Worm (Caenorhabditis elegans) whole organism, L3 larva: ENCODE data around the gene baf-1.

ENCODE experiments used
- R02D3.7 ChIP-seq: fragments of 150-350 bp; optimal IDR thresholded peaks from 2 replicates; lab custom pipeline; 2014; ENCODE audit warnings: missing biosample characterization, missing genetic modification characterization
- ZK546.5 ChIP-seq: sonication (generic microtip); optimal IDR thresholded peaks from 2 replicates; lab custom pipeline; 2017; ENCODE audit warnings: missing biosample characterization, missing genetic modification characterization
- aly-2 ChIP-seq: fragments of 150-350 bp; optimal IDR thresholded peaks from 2 replicates; lab custom pipeline; 2014; ENCODE audit warnings: missing biosample characterization, missing genetic modification characterization
- ceh-28 ChIP-seq: fragments of 150-350 bp; optimal IDR thresholded peaks from 2 replicates; lab custom pipeline; 2014; ENCODE audit warnings: missing biosample characterization, missing genetic modification reagents, missing genetic modification characterization
- ceh-9 ChIP-seq: sonication (generic microtip); optimal IDR thresholded peaks from 2 replicates; lab custom pipeline; 2018; ENCODE audit warnings: missing biosample characterization, missing genetic modification characterization
- daf-12 ChIP-seq: fragments of 150-350 bp; optimal IDR thresholded peaks from 2 replicates; lab custom pipeline; 2014; ENCODE audit warnings: missing biosample characterization, missing genetic modification reagents, missing genetic modification characterization
- egl-27 ChIP-seq: sonication (generic microtip); optimal IDR thresholded peaks from 4 replicates; lab custom pipeline; 2017; ENCODE audit warnings: missing biosample characterization, missing genetic modification reagents, missing genetic modification characterization
- elt-1 ChIP-seq: fragments of 150-350 bp; optimal IDR thresholded peaks from 2 replicates; lab custom pipeline; 2014; ENCODE audit warnings: missing biosample characterization, missing genetic modification characterization
- elt-2 ChIP-seq: sonication (generic microtip); optimal IDR thresholded peaks from 2 replicates; lab custom pipeline; 2016; ENCODE audit warnings: missing genetic modification reagents, mild to moderate bottlenecking, missing genetic modification characterization, missing compliant biosample characterization
- eor-1 ChIP-seq, 2 experiments: fragments of 150-350 bp; optimal IDR thresholded peaks; 2 replicates each; lab custom pipeline; 2014 to 2018; ENCODE audit warnings: missing biosample characterization in 2 of 2, missing genetic modification characterization in 2 of 2
- fkh-10 ChIP-seq: sonication (generic microtip); optimal IDR thresholded peaks from 2 replicates; lab custom pipeline; 2017; ENCODE audit warnings: missing biosample characterization, missing genetic modification reagents, missing genetic modification characterization
- fos-1 ChIP-seq: fragments of 150-350 bp; optimal IDR thresholded peaks from 2 replicates; lab custom pipeline; 2014; ENCODE audit warnings: missing biosample characterization, missing genetic modification characterization
- hmg-11 ChIP-seq: sonication (generic microtip); optimal IDR thresholded peaks from 2 replicates; lab custom pipeline; 2016; ENCODE audit warnings: missing genetic modification characterization, missing compliant biosample characterization
- nfya-1 ChIP-seq: sonication (generic microtip); optimal IDR thresholded peaks from 2 replicates; lab custom pipeline; 2017; ENCODE audit warnings: missing genetic modification characterization, mild to moderate bottlenecking, missing compliant biosample characterization, antibody characterized with exemption, moderate library complexity; ENCODE audit not compliant: insufficient read depth
- nhr-11 ChIP-seq: fragments of 150-350 bp; optimal IDR thresholded peaks from 2 replicates; lab custom pipeline; 2014; ENCODE audit warnings: missing biosample characterization, missing genetic modification characterization
- nhr-12 ChIP-seq: fragments of 150-350 bp; optimal IDR thresholded peaks from 2 replicates; lab custom pipeline; 2014; ENCODE audit warnings: missing biosample characterization, missing genetic modification characterization
- nhr-23 ChIP-seq: fragments of 150-350 bp; optimal IDR thresholded peaks from 2 replicates; lab custom pipeline; 2014; ENCODE audit warnings: missing biosample characterization, missing genetic modification reagents, missing genetic modification characterization
- nhr-237 ChIP-seq: fragments of 150-350 bp; optimal IDR thresholded peaks from 2 replicates; lab custom pipeline; 2014; ENCODE audit warnings: missing biosample characterization, missing genetic modification characterization
- nhr-28 ChIP-seq: fragments of 150-350 bp; optimal IDR thresholded peaks from 2 replicates; lab custom pipeline; 2014; ENCODE audit warnings: missing biosample characterization, missing genetic modification characterization
- nhr-43 ChIP-seq: sonication (generic microtip); optimal IDR thresholded peaks from 2 replicates; lab custom pipeline; 2016; ENCODE audit warnings: mild to moderate bottlenecking, missing genetic modification characterization, missing compliant biosample characterization; ENCODE audit not compliant: poor library complexity, severe bottlenecking
- nhr-67 ChIP-seq: fragments of 150-350 bp; optimal IDR thresholded peaks from 2 replicates; lab custom pipeline; 2014; ENCODE audit warnings: missing biosample characterization, missing genetic modification characterization
- nhr-77 ChIP-seq: fragments of 150-350 bp; optimal IDR thresholded peaks from 2 replicates; lab custom pipeline; 2014; ENCODE audit warnings: missing biosample characterization, missing genetic modification characterization
- snpc-4 ChIP-seq: fragments of 150-350 bp; optimal IDR thresholded peaks from 2 replicates; lab custom pipeline; 2014; ENCODE audit warnings: missing biosample characterization, missing genetic modification characterization

baf-1 gene

DNA sequence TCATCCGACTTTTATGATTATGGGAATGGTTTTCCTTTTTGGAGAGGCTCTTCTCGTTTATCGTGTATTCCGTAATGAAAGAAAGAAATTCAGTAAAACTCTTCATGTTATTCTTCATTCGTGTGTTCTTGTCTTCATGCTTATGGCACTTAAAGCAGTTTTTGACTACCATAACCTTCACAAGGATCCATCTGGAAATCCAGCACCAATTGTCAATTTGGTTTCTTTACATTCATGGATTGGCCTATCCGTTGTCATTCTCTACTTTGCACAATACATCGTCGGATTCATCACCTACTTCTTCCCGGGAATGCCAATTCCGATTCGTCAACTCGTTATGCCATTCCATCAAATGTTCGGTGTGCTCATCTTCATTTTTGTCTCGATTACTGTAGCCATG is 44.4 kb downstream of the baf-1 start:
- TF ChIP-seq fkh-10 = no peak
- no peak for TF ChIP-seq nhr-237 (tag; lab: Kevin White, UChicago)
- no peak for TF ChIP-seq aly-2 (tag; lab: Kevin White, UChicago)
- no peak for TF ChIP-seq elt-2 (tag; lab: Kevin White, UChicago)
- TF ChIP-seq nhr-11 = no peak
- no peak for TF ChIP-seq nhr-12 (tag; lab: Kevin White, UChicago)
- TF ChIP-seq, all 47 proteins: peak for 0

DNA sequence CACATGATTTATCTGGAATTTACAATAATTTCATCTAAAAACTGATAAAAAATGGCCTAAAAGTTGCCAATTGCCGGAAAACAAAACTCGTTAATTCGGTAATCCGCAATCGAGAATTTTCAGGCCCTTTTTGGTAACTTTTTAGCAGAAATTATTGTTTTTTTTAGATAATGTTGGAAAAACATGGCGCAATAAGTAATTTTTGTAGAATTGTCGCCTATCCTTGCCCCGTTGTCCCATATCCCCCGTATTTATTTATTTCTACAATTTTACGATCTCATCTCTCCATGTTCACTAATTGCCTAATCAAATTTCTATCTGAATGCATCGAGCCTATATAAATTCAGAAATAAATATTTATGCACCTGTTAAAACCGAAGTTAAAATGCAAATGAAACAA is 45.7 kb downstream of the baf-1 start:
- TF ChIP-seq nhr-43 (tag; lab: Kevin White, UChicago) (no peak), nfya-1 (tag; lab: Kevin White, UChicago) (no peak), daf-12 (tag; lab: Kevin White, UChicago) (no peak), fos-1 (tag; lab: Kevin White, UChicago) (no peak), ceh-28 (tag; lab: Kevin White, UChicago) (no peak), snpc-4 (tag; lab: Kevin White, UChicago) (no peak), elt-1 (tag; lab: Kevin White, UChicago) (no peak)

DNA sequence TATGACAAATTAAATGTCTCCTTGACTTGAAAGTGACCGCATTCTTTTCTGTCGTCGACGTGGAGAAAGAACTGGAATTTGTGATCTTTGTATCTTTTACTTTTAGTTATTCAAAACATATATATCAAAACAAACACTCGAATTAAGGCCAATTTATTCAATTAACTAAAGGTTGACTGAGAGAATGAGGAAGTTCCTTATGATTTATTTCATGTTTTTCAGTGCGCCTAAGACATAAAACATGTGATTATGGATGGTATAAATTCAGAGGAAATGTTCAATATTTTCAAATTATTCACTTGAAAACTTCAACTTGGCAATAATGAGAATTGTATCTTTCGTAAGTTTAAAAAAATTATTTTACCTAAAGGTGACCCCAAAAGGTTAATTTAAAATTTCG is 46.3 kb downstream of the baf-1 start, which contains the start of gene F55H2.8:
Gene F55H2.8 (plus strand): TSS at position 301 of the 400 bp plus-strand sequence.
- TF ChIP-seq nhr-23 (tag; lab: Kevin White, UChicago) = peak; percentile 17
- no peak for TF ChIP-seq ZK546.5 (tag; lab: Kevin White, UChicago)
- TF ChIP-seq, all 47 proteins: peak for 1

DNA sequence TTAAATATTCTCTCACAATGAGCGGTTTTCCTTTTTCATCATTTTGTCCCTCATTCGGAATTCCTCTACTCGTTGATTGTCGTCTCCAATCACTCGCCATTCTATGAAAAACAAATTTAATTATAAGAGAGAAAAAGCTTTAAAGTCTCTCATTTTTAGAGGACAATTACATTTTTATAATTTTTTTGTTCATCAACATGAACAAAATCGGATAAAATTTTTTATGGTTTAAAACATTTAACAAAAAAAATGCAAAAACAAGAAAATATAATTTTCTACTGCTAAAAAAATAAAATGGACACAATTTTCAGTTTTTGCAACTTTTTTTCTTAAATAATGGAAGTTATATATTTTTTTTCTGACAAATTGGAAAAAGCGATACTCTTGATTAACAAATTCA is 48.9 kb downstream of the baf-1 start, which contains the start of gene F55H2.7:
Gene F55H2.7 (minus strand): TSS at position 101 of the 400 bp plus-strand sequence.
- no peak for TF ChIP-seq nhr-28 (tag; lab: Kevin White, UChicago)
- no peak for TF ChIP-seq nhr-67 (tag; lab: Kevin White, UChicago)
- no peak for TF ChIP-seq hmg-11
- TF ChIP-seq fos-1 (tag; lab: Kevin White, UChicago) = no peak
- TF ChIP-seq elt-1 (tag; lab: Kevin White, UChicago) = no peak
- TF ChIP-seq ceh-9 = no peak
- no peak for TF ChIP-seq eor-1 (tag; optimal IDR thresholded peaks at IDR 0.05; lab: Kevin White, UChicago)
- no peak for TF ChIP-seq fkh-10
- TF ChIP-seq R02D3.7 (tag; lab: Kevin White, UChicago) = no peak
- no peak for TF ChIP-seq egl-27
- TF ChIP-seq nhr-77 (tag; lab: Kevin White, UChicago) = no peak
